Worm (Caenorhabditis elegans) whole organism, L3 larva: Measurements from ENCODE around the gene srr-3.

ENCODE experiments used
- R02D3.7 ChIP-seq: fragments of 150-350 bp; optimal IDR thresholded peaks from 2 replicates; lab custom pipeline; 2014; ENCODE audit warnings: missing biosample characterization, missing genetic modification characterization
- ceh-16 ChIP-seq: sonication (generic microtip); optimal IDR thresholded peaks from 2 replicates; lab custom pipeline; 2017; ENCODE audit warnings: missing biosample characterization, missing genetic modification characterization
- elt-2 ChIP-seq: sonication (generic microtip); optimal IDR thresholded peaks from 2 replicates; lab custom pipeline; 2016; ENCODE audit warnings: missing genetic modification reagents, mild to moderate bottlenecking, missing genetic modification characterization, missing compliant biosample characterization
- elt-3 ChIP-seq, 3 experiments: fragments of 150-350 bp in 1 of 3; sonication (generic microtip) in 2 of 3; optimal IDR thresholded peaks; 2 replicates in 2 of 3; 4 replicates in 1 of 3; lab custom pipeline; 2014 to 2017; ENCODE audit warnings: missing biosample characterization in 3 of 3, missing genetic modification characterization in 3 of 3
- eor-1 ChIP-seq, 2 experiments: fragments of 150-350 bp; optimal IDR thresholded peaks; 2 replicates each; lab custom pipeline; 2014 to 2018; ENCODE audit warnings: missing biosample characterization in 2 of 2, missing genetic modification characterization in 2 of 2
- fkh-2 ChIP-seq: fragments of 150-350 bp; optimal IDR thresholded peaks from 2 replicates; lab custom pipeline; 2014; ENCODE audit warnings: missing biosample characterization, missing genetic modification reagents, missing genetic modification characterization
- lin-15B ChIP-seq: fragments of 150-350 bp; optimal IDR thresholded peaks from 2 replicates; lab custom pipeline; 2014; ENCODE audit warnings: missing biosample characterization, missing genetic modification characterization
- lin-39 ChIP-seq: fragments of 150-350 bp; optimal IDR thresholded peaks from 2 replicates; lab custom pipeline; 2018; ENCODE audit warnings: missing biosample characterization, missing genetic modification reagents, missing genetic modification characterization
- mdl-1 ChIP-seq: fragments of 150-350 bp; optimal IDR thresholded peaks from 2 replicates; lab custom pipeline; 2014; ENCODE audit warnings: missing biosample characterization, missing genetic modification characterization
- nhr-11 ChIP-seq: fragments of 150-350 bp; optimal IDR thresholded peaks from 2 replicates; lab custom pipeline; 2014; ENCODE audit warnings: missing biosample characterization, missing genetic modification characterization
- nhr-12 ChIP-seq: fragments of 150-350 bp; optimal IDR thresholded peaks from 2 replicates; lab custom pipeline; 2014; ENCODE audit warnings: missing biosample characterization, missing genetic modification characterization
- nhr-23 ChIP-seq: fragments of 150-350 bp; optimal IDR thresholded peaks from 2 replicates; lab custom pipeline; 2014; ENCODE audit warnings: missing biosample characterization, missing genetic modification reagents, missing genetic modification characterization
- nhr-237 ChIP-seq: fragments of 150-350 bp; optimal IDR thresholded peaks from 2 replicates; lab custom pipeline; 2014; ENCODE audit warnings: missing biosample characterization, missing genetic modification characterization
- nhr-25 ChIP-seq: sonication (generic microtip); optimal IDR thresholded peaks from 2 replicates; lab custom pipeline; 2017; ENCODE audit warnings: missing biosample characterization, missing genetic modification characterization
- nhr-76 ChIP-seq: fragments of 150-350 bp; sonication (generic microtip); optimal IDR thresholded peaks from 5 replicates; lab custom pipeline; 2014; ENCODE audit warnings: missing biosample characterization, missing genetic modification characterization
- nhr-77 ChIP-seq: fragments of 150-350 bp; optimal IDR thresholded peaks from 2 replicates; lab custom pipeline; 2014; ENCODE audit warnings: missing biosample characterization, missing genetic modification characterization
- pha-4 ChIP-seq: fragments of 150-350 bp; optimal IDR thresholded peaks from 2 replicates; lab custom pipeline; 2014; ENCODE audit warnings: missing biosample characterization, missing genetic modification reagents, missing genetic modification characterization
- sea-2 ChIP-seq: fragments of 150-350 bp; sonication (generic microtip); optimal IDR thresholded peaks from 4 replicates; lab custom pipeline; 2014; ENCODE audit warnings: missing biosample characterization, missing genetic modification reagents, missing genetic modification characterization
- skn-1 ChIP-seq: fragments of 150-350 bp; optimal IDR thresholded peaks from 2 replicates; lab custom pipeline; 2014; ENCODE audit warnings: missing biosample characterization, missing genetic modification characterization
- tbx-2 ChIP-seq: sonication (generic microtip); optimal IDR thresholded peaks from 2 replicates; lab custom pipeline; 2016; ENCODE audit warnings: mild to moderate bottlenecking, missing genetic modification characterization, missing compliant biosample characterization
- unc-39 ChIP-seq: sonication (generic microtip); optimal IDR thresholded peaks from 4 replicates; lab custom pipeline; 2017; ENCODE audit warnings: missing biosample characterization, missing genetic modification characterization
- zag-1 ChIP-seq: fragments of 150-350 bp; optimal IDR thresholded peaks from 2 replicates; lab custom pipeline; 2014; ENCODE audit warnings: missing biosample characterization, missing genetic modification characterization
- ztf-4 ChIP-seq: fragments of 150-350 bp; optimal IDR thresholded peaks from 2 replicates; lab custom pipeline; 2014; ENCODE audit warnings: missing biosample characterization, missing genetic modification characterization

Gene srr-3

DNA sequence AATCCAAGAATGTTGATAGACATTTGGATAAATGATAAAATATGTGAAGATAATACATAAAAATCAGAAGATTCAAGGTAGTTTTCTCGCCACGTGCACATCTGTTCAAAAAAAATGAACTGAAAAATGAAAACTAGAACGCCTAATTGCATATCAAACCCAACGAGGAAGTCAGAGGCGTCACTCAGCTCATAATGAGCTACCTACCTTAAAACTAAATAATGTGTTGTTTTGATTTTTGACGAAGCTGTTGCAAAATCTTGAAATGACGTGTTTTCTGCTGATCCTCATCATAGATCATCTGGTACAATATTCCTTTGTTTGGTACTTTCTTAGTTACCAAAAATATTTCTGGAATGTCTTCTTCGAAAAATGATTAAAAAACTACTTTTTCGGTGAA is 37.7 kb downstream of the srr-3 start, which contains the start of gene srh-138:
Gene srh-138, minus strand, starts transcription at position 101 of the 400 bp plus-strand sequence.
- TF ChIP-seq elt-3 (tag; optimal IDR thresholded peaks at IDR 0.05; lab: Kevin White, UChicago), result no peak

- TF ChIP-seq R02D3.7 (tag; lab: Kevin White, UChicago) (no peak), nhr-23 (no peak), nhr-25 (tag; lab: Kevin White, UChicago) (no peak), pha-4 (tag; lab: Kevin White, UChicago) (no peak), ztf-4 (tag; lab: Kevin White, UChicago) (no peak), nhr-237 (no peak), fkh-2 (tag; lab: Kevin White, UChicago) (no peak), lin-39 (tag; lab: Kevin White, UChicago) (no peak), tbx-2 (tag; lab: Kevin White, UChicago) (no peak), elt-2 (tag; lab: Kevin White, UChicago) (no peak), nhr-12 (tag; lab: Kevin White, UChicago) (no peak), lin-15B (tag; lab: Kevin White, UChicago) (no peak), elt-3 (tag; optimal IDR thresholded peaks at IDR 0.05; lab: Kevin White, UChicago) (no peak), sea-2 (GFP tag; lab: Kevin White, UChicago) (no peak), ceh-16 (tag; lab: Kevin White, UChicago) (no peak), nhr-76 (tag; lab: Kevin White, UChicago) (no peak), unc-39 (tag; lab: Kevin White, UChicago) (no peak), nhr-11 (tag; lab: Kevin White, UChicago) (no peak)
Measured at ce11 chrV:16467840-16468239, 40.7 kb downstream of the srr-3 start, which contains the start of gene sru-44. sru-44 (minus strand) TSS chrV:16467940.

- TF ChIP-seq zag-1 (tag; lab: Kevin White, UChicago), result no peak
- TF ChIP-seq tbx-2 (tag; lab: Kevin White, UChicago), result no peak
- no peak for TF ChIP-seq nhr-77 (tag; lab: Kevin White, UChicago)
- TF ChIP-seq mdl-1 (tag; lab: Kevin White, UChicago), result no peak
- TF ChIP-seq elt-2 (tag; lab: Kevin White, UChicago), result no peak
- TF ChIP-seq nhr-12 (tag; lab: Kevin White, UChicago), result no peak
- TF ChIP-seq sea-2 (GFP tag; lab: Kevin White, UChicago), result no peak
- no peak for TF ChIP-seq skn-1 (tag; lab: Kevin White, UChicago)
- TF ChIP-seq eor-1 (tag; optimal IDR thresholded peaks at IDR 0.05; lab: Kevin White, UChicago), result no peak
Measured at ce11 chrV:16460866-16461265, 47.7 kb downstream of the srr-3 start, which contains the start of gene srh-142. srh-142 (minus strand) TSS chrV:16460966.

DNA sequence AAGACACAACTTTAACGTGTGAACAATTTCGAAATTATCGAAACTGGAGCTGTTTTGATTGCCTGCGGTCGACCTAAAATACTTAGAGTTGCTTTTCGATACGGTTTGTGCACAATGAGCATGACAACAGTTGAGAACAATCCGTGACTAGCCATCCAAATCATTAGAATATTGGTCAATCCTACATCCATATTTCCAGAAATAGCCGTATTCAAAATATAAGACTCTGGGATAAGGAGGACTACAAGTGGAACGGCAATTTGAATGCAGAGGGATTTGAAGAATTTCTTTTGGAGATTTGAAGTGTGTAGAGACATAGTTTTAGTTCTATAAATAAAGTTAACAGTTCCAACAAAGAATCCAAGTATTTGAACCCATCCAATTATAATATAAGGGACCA is 49.2 kb downstream of the srr-3 start:
- TF ChIP-seq eor-1 (tag; optimal IDR thresholded peaks at IDR 0.05; lab: Kevin White, UChicago), result no peak
- no peak for TF ChIP-seq R02D3.7 (tag; lab: Kevin White, UChicago)
- TF ChIP-seq lin-15B (tag; lab: Kevin White, UChicago), result no peak

DNA sequence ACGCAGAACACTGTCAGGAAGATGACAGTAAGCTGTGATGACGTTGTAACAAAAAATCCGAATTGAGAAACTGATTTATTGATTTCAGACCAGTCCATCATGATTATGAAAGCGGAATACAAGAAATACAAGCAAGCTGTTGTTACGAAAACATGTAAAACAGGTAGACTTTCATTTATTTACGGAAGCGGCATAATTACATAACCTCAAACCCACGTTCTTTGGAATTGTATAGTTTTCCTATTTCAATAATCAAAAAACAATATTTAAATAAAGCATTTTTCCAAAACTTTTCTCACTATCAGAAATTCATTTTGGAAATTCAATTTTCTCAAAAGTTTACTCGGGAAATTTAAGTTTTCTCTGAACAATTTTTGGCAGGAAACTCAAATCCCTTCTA is 49.9 kb downstream of the srr-3 start, which contains the start of gene str-15:
Gene str-15, minus strand, starts transcription at position 101 of the 400 bp plus-strand sequence.
- TF ChIP-seq sea-2 (GFP tag; lab: Kevin White, UChicago), result no peak
- TF ChIP-seq unc-39 (tag; lab: Kevin White, UChicago), result no peak
